Worm (Caenorhabditis elegans): Measurements from ENCODE around the gene T07A9.12.

Gene T07A9.12

DNA sequence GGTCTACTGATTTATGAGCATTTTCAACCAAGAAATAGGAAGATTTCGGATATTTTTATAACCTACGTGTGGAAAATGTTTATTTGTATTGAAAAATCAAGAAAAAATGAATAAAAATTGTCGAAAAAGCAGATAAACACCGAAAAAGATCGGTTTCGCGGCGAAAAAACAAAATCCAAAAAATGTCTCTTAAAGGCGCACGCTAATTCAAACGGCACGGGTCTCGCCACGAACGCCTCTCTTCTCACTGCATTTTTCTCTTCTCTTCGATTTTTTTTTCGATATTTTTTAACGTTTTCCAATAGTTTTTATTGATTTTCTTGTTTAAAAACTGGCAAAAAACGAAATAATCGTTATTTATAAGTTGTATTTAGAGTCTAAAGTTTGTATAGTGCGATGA is 14.9 kb downstream of the T07A9.12 start (continued):
- TF ChIP-seq lir-3 (tag; optimal IDR thresholded peaks at IDR 0.05; ENCODE audit: poor library complexity): no peak
- no peak for TF ChIP-seq mdl-1 (tag; optimal IDR thresholded peaks at IDR 0.05)
- no peak for TF ChIP-seq pqm-1 (tag; optimal IDR thresholded peaks at IDR 0.05)
- TF ChIP-seq nhr-47 (tag; optimal IDR thresholded peaks at IDR 0.05): peak; percentile 28
- no peak for TF ChIP-seq pax-3 (tag; optimal IDR thresholded peaks at IDR 0.05)
- TF ChIP-seq efl-1 (optimal IDR thresholded peaks at IDR 0.05): peak; percentile 62 to 67
- peak; percentile 70 to 88 for TF ChIP-seq efl-1 (GFP tag; optimal IDR thresholded peaks at IDR 0.05 in 1 of 2)
- TF ChIP-seq ets-5 (GFP tag; IDR thresholded peaks at IDR 0.05): no peak
- TF ChIP-seq F16B12.6 (tag; optimal IDR thresholded peaks at IDR 0.05): no peak
- no peak for TF ChIP-seq nhr-76 (tag; optimal IDR thresholded peaks at IDR 0.05)
- TF ChIP-seq tlp-1 (tag; optimal IDR thresholded peaks at IDR 0.05): no peak
- TF ChIP-seq elt-3 (tag; optimal IDR thresholded peaks at IDR 0.05): peak in 1 of 6 experiments; percentile 59
- TF ChIP-seq egl-27 (tag; optimal IDR thresholded peaks at IDR 0.05): no peak
- no peak for TF ChIP-seq nhr-237 (tag; optimal IDR thresholded peaks at IDR 0.05)
- no peak for TF ChIP-seq lin-39 (tag; optimal IDR thresholded peaks at IDR 0.05)
- no peak for TF ChIP-seq ceh-88 (GFP tag; IDR thresholded peaks at IDR 0.05)
- TF ChIP-seq unc-30 (tag; optimal IDR thresholded peaks at IDR 0.05): no peak
- TF ChIP-seq ceh-82 (tag; optimal IDR thresholded peaks at IDR 0.05): peak in 2 of 3 experiments; percentile 12 to 54
- TF ChIP-seq pag-3 (tag; optimal IDR thresholded peaks at IDR 0.05; ENCODE audit: borderline replicate concordance, insufficient read depth): no peak
- no peak for TF ChIP-seq mef-2 (tag; optimal IDR thresholded peaks at IDR 0.05)
- TF ChIP-seq nhr-12 (tag; optimal IDR thresholded peaks at IDR 0.05): no peak
- no peak for TF ChIP-seq irx-1 (tag; optimal IDR thresholded peaks at IDR 0.05)
- TF ChIP-seq hpl-2 (GFP tag; optimal IDR thresholded peaks at IDR 0.05): no peak
- no peak for TF ChIP-seq egl-13 (tag; optimal IDR thresholded peaks at IDR 0.05)
- TF ChIP-seq dsc-1 (tag; optimal IDR thresholded peaks at IDR 0.05): no peak
- TF ChIP-seq grh-1 (GFP tag; IDR thresholded peaks at IDR 0.05): no peak
- TF ChIP-seq unc-98 (GFP tag; IDR thresholded peaks at IDR 0.05): no peak
- TF ChIP-seq nhr-20 (tag; optimal IDR thresholded peaks at IDR 0.05): no peak
- no peak for TF ChIP-seq nhr-28 (tag; optimal IDR thresholded peaks at IDR 0.05)
- TF ChIP-seq jun-1 (tag; optimal IDR thresholded peaks at IDR 0.05): no peak
- TF ChIP-seq unc-86 (tag; optimal IDR thresholded peaks at IDR 0.05): no peak
- peak; percentile 25 for TF ChIP-seq xbp-1 (tag; optimal IDR thresholded peaks at IDR 0.05)
- TF ChIP-seq blmp-1 (tag; optimal IDR thresholded peaks at IDR 0.05): no peak

- TF ChIP-seq egl-13 (tag; optimal IDR thresholded peaks at IDR 0.05) (no peak), ztf-11 (tag; optimal IDR thresholded peaks at IDR 0.05) (no peak), fkh-8 (tag; optimal IDR thresholded peaks at IDR 0.05) (no peak), nhr-76 (tag; optimal IDR thresholded peaks at IDR 0.05) (no peak), C34B4.2 (tag; optimal IDR thresholded peaks at IDR 0.05) (no peak), isw-1 (GFP tag; IDR thresholded peaks at IDR 0.05) (no peak), dsc-1 (tag; optimal IDR thresholded peaks at IDR 0.05) (no peak), sox-4 (tag; optimal IDR thresholded peaks at IDR 0.05) (no peak), zag-1 (tag; optimal IDR thresholded peaks at IDR 0.05) (no peak), nhr-47 (tag; optimal IDR thresholded peaks at IDR 0.05) (no peak)
These were observed 15.3 kb downstream of the T07A9.12 start, which contains the start of gene garr-1 for ce11 chrIV:425995-426394. Gene garr-1, plus strand, starts transcription at chrIV:426168.

DNA sequence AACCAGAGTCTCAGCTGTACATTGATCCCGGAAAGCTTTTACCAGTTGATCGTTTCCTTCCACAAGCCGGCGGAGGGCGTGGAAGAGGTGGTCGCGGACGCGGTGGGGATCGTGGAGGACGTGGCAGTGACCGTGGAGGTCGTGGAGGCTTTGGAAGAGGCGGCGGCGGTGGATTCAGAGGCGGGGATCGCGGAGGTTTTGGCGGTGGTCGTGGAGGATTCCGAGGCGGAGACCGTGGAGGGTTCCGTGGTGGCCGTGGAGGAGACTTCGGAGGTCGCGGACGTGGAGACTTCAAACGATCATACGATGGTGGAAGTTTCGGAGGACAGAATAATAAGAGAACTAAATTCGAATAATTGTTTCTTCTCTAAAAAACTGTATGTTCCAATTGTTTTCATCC is 15.9 kb downstream of the T07A9.12 start:
- TF ChIP-seq ceh-8 (GFP tag; optimal IDR thresholded peaks at IDR 0.05) (peak; percentile 50), nhr-85 (tag) (no peak), lsy-2 (tag; optimal IDR thresholded peaks at IDR 0.05) (no peak), mdl-1 (tag; optimal IDR thresholded peaks at IDR 0.05) (no peak), efl-1 (optimal IDR thresholded peaks at IDR 0.05) (no peak), efl-1 (GFP tag; optimal IDR thresholded peaks at IDR 0.05 in 1 of 2) (peak in 1 of 2 experiments; percentile 10)

Data from whole organism, L1 larva.